Fruit fly (Drosophila melanogaster): ENCODE measurements around the gene CG15922.

DNA sequence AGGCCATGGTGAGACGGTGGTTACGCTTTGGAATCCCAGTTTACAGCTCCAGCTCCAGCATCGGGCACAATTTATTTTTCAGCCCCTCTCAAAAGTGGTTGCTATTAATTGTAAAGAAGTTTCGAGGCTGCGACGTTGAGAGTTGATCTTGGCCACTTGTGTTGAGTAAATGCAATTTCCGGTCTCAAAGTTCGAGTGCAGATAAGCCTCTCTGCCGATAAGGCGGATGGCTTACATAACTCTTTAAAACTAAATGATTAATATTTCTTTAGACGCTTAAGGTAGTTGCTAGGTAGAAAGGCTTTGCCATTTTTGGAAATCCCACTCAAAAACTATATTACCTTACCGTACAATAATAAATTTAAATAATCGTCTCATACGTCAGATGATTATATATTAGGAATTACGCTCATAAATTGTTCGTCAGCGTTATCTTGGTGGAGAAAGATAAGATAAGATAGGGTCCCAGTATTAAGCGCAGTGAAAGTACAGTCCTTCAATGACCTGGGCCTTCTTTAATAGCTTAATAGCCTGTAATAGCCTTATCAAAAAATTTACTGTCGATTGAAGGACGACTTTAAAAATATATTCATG, 45.6 kb upstream of the CG15922 start:
- no peak for TF ChIP-seq CG8478 (optimal IDR thresholded peaks at IDR 0.05)
- TF ChIP-seq CTCF (optimal IDR thresholded peaks at IDR 0.05) = no peak
